Worm (Caenorhabditis elegans): ENCODE measurements around the gene Y55B1AR.4.

DNA sequence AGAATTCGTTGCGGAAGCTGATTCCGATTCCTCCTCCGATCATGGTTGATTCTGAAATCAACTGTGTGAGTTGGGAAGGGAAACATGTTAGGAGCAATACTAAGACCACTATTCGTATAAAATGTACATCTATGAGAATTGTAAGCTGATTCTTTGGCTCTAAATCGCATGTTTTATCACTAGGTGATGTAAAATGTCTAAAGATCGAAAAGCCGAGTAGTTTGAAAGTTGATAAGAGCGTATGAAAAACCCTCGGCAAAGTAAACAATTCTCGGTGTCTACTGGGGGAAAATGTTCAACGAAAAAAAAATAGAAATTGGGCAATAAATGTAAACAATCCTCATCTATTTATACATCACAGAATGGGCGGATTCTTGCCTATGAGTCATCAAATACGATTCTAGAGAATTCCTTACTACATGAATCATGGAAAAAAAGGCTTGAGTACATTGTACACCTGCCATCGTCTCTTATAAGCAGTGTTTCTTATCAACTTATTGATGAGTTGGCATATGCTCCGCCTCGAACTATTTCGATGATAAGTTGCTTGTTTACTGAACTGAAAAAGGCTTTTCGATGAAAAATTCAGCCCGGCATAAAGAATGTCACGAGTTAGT, 4.9 kb downstream of the Y55B1AR.4 start, which contains the start of gene lec-6:
- TF ChIP-seq tbx-2 (tag; optimal IDR thresholded peaks at IDR 0.05) (no peak), dve-1 (tag; optimal IDR thresholded peaks at IDR 0.05) (no peak), fkh-10 (GFP tag; optimal IDR thresholded peaks at IDR 0.05) (no peak), hlh-8 (tag; optimal IDR thresholded peaks at IDR 0.05) (no peak), ceh-34 (tag; optimal IDR thresholded peaks at IDR 0.05) (no peak), pha-4 (tag; optimal IDR thresholded peaks at IDR 0.05) (no peak), F13H6.1 (tag; optimal IDR thresholded peaks at IDR 0.05) (no peak), ref-2 (tag; optimal IDR thresholded peaks at IDR 0.05) (no peak), zip-5 (tag; optimal IDR thresholded peaks at IDR 0.05) (no peak), lim-6 (tag; optimal IDR thresholded peaks at IDR 0.05) (no peak)
